Worm (Caenorhabditis elegans) whole organism, L1 larva: ENCODE measurements around the gene F17A9.5.

Experiments used
- C16A3.4 ChIP-seq: fragments of 150-350 bp; optimal IDR thresholded peaks from 2 replicates; lab custom pipeline; 2014; ENCODE audit warnings: missing biosample characterization, missing genetic modification characterization
- C34B4.2 ChIP-seq: sonication (generic microtip); optimal IDR thresholded peaks from 2 replicates; lab custom pipeline; 2017; ENCODE audit warnings: mild to moderate bottlenecking, missing genetic modification characterization, missing compliant biosample characterization
- F16B12.6 ChIP-seq: fragments of 150-350 bp; optimal IDR thresholded peaks from 2 replicates; lab custom pipeline; 2014; ENCODE audit warnings: missing biosample characterization, missing genetic modification characterization
- aly-2 ChIP-seq: fragments of 150-350 bp; optimal IDR thresholded peaks from 2 replicates; lab custom pipeline; 2014; ENCODE audit warnings: missing biosample characterization, missing genetic modification characterization
- blmp-1 ChIP-seq: fragments of 150-350 bp; optimal IDR thresholded peaks from 2 replicates; lab custom pipeline; 2014; ENCODE audit warnings: missing biosample characterization, missing genetic modification characterization
- ceh-63 ChIP-seq: fragments of 200-800 bp; sonication (Bioruptor generic); optimal IDR thresholded peaks from 2 replicates; lab custom pipeline; 2018; ENCODE audit warnings: mild to moderate bottlenecking, missing genetic modification characterization, missing compliant biosample characterization
- ceh-8 ChIP-seq: fragments of 200-800 bp; sonication (Bioruptor generic); optimal IDR thresholded peaks from 2 replicates; lab custom pipeline; 2018; ENCODE audit warnings: mild to moderate bottlenecking, missing genetic modification characterization, moderate library complexity, missing compliant biosample characterization
- ceh-82 ChIP-seq, 3 experiments: fragments of 150-350 bp in 1 of 3; sonication (generic microtip) in 2 of 3; optimal IDR thresholded peaks; 2 replicates each; lab custom pipeline; 2014 to 2017; ENCODE audit warnings: missing biosample characterization in 3 of 3, missing genetic modification characterization in 3 of 3
- ceh-88 ChIP-seq: fragments of 200-800 bp; sonication (Bioruptor generic); IDR thresholded peaks from 2 replicates; pipeline ENCODE4 v1.3.6; 2022; ENCODE audit warnings: missing genetic modification characterization, missing compliant biosample characterization
- dpl-1 ChIP-seq, 3 experiments: fragments of 150-350 bp in 2 of 3; sonication (generic microtip) in 1 of 3; optimal IDR thresholded peaks; 2 replicates each; lab custom pipeline; 2014 to 2017; ENCODE audit warnings: missing biosample characterization in 3 of 3, missing genetic modification characterization in 3 of 3, missing genetic modification reagents in 3 of 3
- dsc-1 ChIP-seq: sonication (generic microtip); optimal IDR thresholded peaks from 2 replicates; lab custom pipeline; 2016; ENCODE audit warnings: mild to moderate bottlenecking, missing genetic modification characterization, missing compliant biosample characterization
- efl-1 ChIP-seq, 4 experiments: fragments of 150-350 bp; optimal IDR thresholded peaks in 3 of 4; peaks in 1 of 4; 1 replicate in 1 of 4; 2 replicates in 3 of 4; lab custom pipeline; 2014; ENCODE audit warnings: missing biosample characterization in 2 of 4, missing genetic modification characterization in 2 of 4, missing genetic modification reagents in 2 of 4
- elt-3 ChIP-seq, 6 experiments: fragments of 150-350 bp in 1 of 6; sonication (generic microtip); optimal IDR thresholded peaks; 2 replicates each; lab custom pipeline; 2017 to 2018; ENCODE audit warnings: missing biosample characterization in 6 of 6, missing genetic modification characterization in 6 of 6, inconsistent platforms in 1 of 6
- ets-5 ChIP-seq: fragments of 200-800 bp; sonication (Bioruptor generic); IDR thresholded peaks from 2 replicates; pipeline ENCODE4 v1.3.6; 2022; ENCODE audit warnings: missing genetic modification characterization, missing compliant biosample characterization
- fkh-10 ChIP-seq: sonication (generic microtip); optimal IDR thresholded peaks from 2 replicates; lab custom pipeline; 2017; ENCODE audit warnings: missing biosample characterization, missing genetic modification reagents, missing genetic modification characterization
- fkh-4 ChIP-seq: sonication (generic microtip); optimal IDR thresholded peaks from 2 replicates; lab custom pipeline; 2016; ENCODE audit warnings: missing compliant biosample characterization, missing genetic modification characterization, borderline replicate concordance
- fkh-8 ChIP-seq: sonication (generic microtip); optimal IDR thresholded peaks from 2 replicates; lab custom pipeline; 2016; ENCODE audit warnings: mild to moderate bottlenecking, missing genetic modification characterization, missing compliant biosample characterization
- irx-1 ChIP-seq: sonication (generic microtip); optimal IDR thresholded peaks from 2 replicates; lab custom pipeline; 2016; ENCODE audit warnings: missing genetic modification characterization, missing compliant biosample characterization
- lin-13 ChIP-seq: fragments of 150-350 bp; optimal IDR thresholded peaks from 2 replicates; lab custom pipeline; 2014; ENCODE audit warnings: missing biosample characterization, missing genetic modification reagents, missing genetic modification characterization
- lin-14 ChIP-seq: fragments of 200-800 bp; sonication (Bioruptor generic); optimal IDR thresholded peaks from 2 replicates; lab custom pipeline; 2018; ENCODE audit warnings: mild to moderate bottlenecking, missing genetic modification characterization, moderate library complexity, missing compliant biosample characterization
- lir-3 ChIP-seq: sonication (generic microtip); optimal IDR thresholded peaks from 2 replicates; lab custom pipeline; 2016; ENCODE audit warnings: mild to moderate bottlenecking, missing genetic modification characterization, moderate library complexity, missing compliant biosample characterization; ENCODE audit not compliant: poor library complexity
- lsy-2 ChIP-seq, 2 experiments: fragments of 150-350 bp; optimal IDR thresholded peaks; 2 replicates each; lab custom pipeline; 2014; ENCODE audit warnings: missing biosample characterization in 2 of 2, missing genetic modification characterization in 2 of 2
- mdl-1 ChIP-seq, 2 experiments: fragments of 150-350 bp; optimal IDR thresholded peaks; 2 replicates each; lab custom pipeline; 2014 to 2017; ENCODE audit warnings: missing biosample characterization in 2 of 2, missing genetic modification characterization in 2 of 2, inconsistent platforms in 1 of 2
- mef-2 ChIP-seq: fragments of 150-350 bp; optimal IDR thresholded peaks from 2 replicates; lab custom pipeline; 2014; ENCODE audit warnings: missing biosample characterization, missing genetic modification characterization
- nhr-19 ChIP-seq: fragments of 200-800 bp; sonication (Bioruptor generic); conservative IDR thresholded peaks from 2 replicates; pipeline ENCODE4 v1.3.6; 2022; ENCODE audit warnings: missing genetic modification characterization, missing compliant biosample characterization
- nhr-28 ChIP-seq: fragments of 150-350 bp; optimal IDR thresholded peaks from 2 replicates; lab custom pipeline; 2014; ENCODE audit warnings: missing biosample characterization, missing genetic modification characterization
- nhr-47 ChIP-seq: sonication (generic microtip); optimal IDR thresholded peaks from 2 replicates; lab custom pipeline; 2016; ENCODE audit warnings: mild to moderate bottlenecking, missing genetic modification characterization, moderate library complexity, missing compliant biosample characterization
- nhr-77 ChIP-seq: fragments of 150-350 bp; optimal IDR thresholded peaks from 2 replicates; lab custom pipeline; 2014; ENCODE audit warnings: missing biosample characterization, missing genetic modification characterization
- nhr-84 ChIP-seq: sonication (generic microtip); optimal IDR thresholded peaks from 2 replicates; lab custom pipeline; 2017; ENCODE audit warnings: missing biosample characterization, missing genetic modification characterization
- nhr-90 ChIP-seq: sonication (generic microtip); optimal IDR thresholded peaks from 2 replicates; lab custom pipeline; 2016; ENCODE audit warnings: mild to moderate bottlenecking, missing genetic modification characterization, missing compliant biosample characterization; ENCODE audit not compliant: poor library complexity
- pax-3 ChIP-seq: fragments of 200-800 bp; sonication (Bioruptor generic); optimal IDR thresholded peaks from 2 replicates; lab custom pipeline; 2018; ENCODE audit warnings: mild to moderate bottlenecking, missing genetic modification characterization, moderate library complexity, missing compliant biosample characterization
- rnt-1 ChIP-seq: sonication (generic microtip); optimal IDR thresholded peaks from 2 replicates; lab custom pipeline; 2016; ENCODE audit warnings: mild to moderate bottlenecking, missing genetic modification characterization, moderate library complexity, missing compliant biosample characterization
- skn-1 ChIP-seq: fragments of 150-350 bp; optimal IDR thresholded peaks from 2 replicates; lab custom pipeline; 2014; ENCODE audit warnings: missing biosample characterization, missing genetic modification characterization
- snu-23 ChIP-seq: sonication (generic microtip); optimal IDR thresholded peaks from 2 replicates; lab custom pipeline; 2016; ENCODE audit warnings: missing genetic modification characterization, missing compliant biosample characterization
- sox-4 ChIP-seq: sonication (generic microtip); optimal IDR thresholded peaks from 2 replicates; lab custom pipeline; 2016; ENCODE audit warnings: missing genetic modification characterization, missing compliant biosample characterization
- sptf-1 ChIP-seq: fragments of 150-350 bp; optimal IDR thresholded peaks from 2 replicates; lab custom pipeline; 2014; ENCODE audit warnings: missing biosample characterization, missing genetic modification characterization
- swsn-7 ChIP-seq: sonication (generic microtip); optimal IDR thresholded peaks from 2 replicates; lab custom pipeline; 2016; ENCODE audit warnings: missing genetic modification characterization, missing compliant biosample characterization
- tlp-1 ChIP-seq: fragments of 150-350 bp; optimal IDR thresholded peaks from 2 replicates; lab custom pipeline; 2014; ENCODE audit warnings: missing biosample characterization, missing genetic modification characterization
- unc-62 ChIP-seq: fragments of 150-350 bp; optimal IDR thresholded peaks from 2 replicates; lab custom pipeline; 2014; ENCODE audit warnings: missing biosample characterization, missing genetic modification reagents, missing genetic modification characterization
- unc-86 ChIP-seq: sonication (generic microtip); optimal IDR thresholded peaks from 2 replicates; lab custom pipeline; 2016; ENCODE audit warnings: missing genetic modification characterization, missing compliant biosample characterization
- unc-98 ChIP-seq: fragments of 200-800 bp; sonication (Bioruptor generic); IDR thresholded peaks from 2 replicates; pipeline ENCODE4 v1.3.6; 2022; ENCODE audit warnings: missing genetic modification characterization, missing compliant biosample characterization
- xbp-1 ChIP-seq: sonication (generic microtip); optimal IDR thresholded peaks from 2 replicates; lab custom pipeline; 2016; ENCODE audit warnings: missing genetic modification characterization, missing compliant biosample characterization
- zag-1 ChIP-seq: fragments of 150-350 bp; optimal IDR thresholded peaks from 2 replicates; lab custom pipeline; 2014; ENCODE audit warnings: missing biosample characterization, missing genetic modification characterization
- ztf-11 ChIP-seq, 2 experiments: sonication (generic microtip); optimal IDR thresholded peaks; 2 replicates each; lab custom pipeline; 2016 to 2017; ENCODE audit warnings: missing genetic modification characterization in 2 of 2, missing biosample characterization in 1 of 2, missing compliant biosample characterization in 1 of 2

Gene F17A9.5

DNA sequence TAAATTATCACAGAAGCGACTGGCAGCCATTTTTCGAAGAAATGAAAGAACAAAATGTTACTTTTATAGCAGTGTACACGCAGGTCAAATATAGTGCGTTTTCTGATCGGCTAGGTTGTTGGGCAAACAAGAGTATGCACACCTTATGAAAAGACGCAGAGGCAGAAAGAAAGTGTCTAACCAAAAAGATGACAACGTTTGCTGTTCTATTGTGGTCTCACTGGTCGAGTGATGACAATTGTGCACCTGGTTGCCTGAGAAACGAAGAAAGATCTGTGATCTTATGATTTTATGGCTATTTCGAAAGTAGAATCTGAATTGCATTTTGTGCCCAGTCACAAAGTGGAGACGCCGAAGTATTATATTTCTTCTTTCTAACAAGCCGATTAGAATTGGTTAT, 2.3 kb downstream of the F17A9.5 start, which contains the start of gene F17A9.4 (continued):
- no peak for TF ChIP-seq ets-5 (GFP tag; lab: Robert Waterston, UW)
- no peak for TF ChIP-seq lir-3 (tag; lab: Kevin White, UChicago)
- no peak for TF ChIP-seq ceh-88 (GFP tag; lab: Robert Waterston, UW)
- no peak for TF ChIP-seq unc-62 (GFP tag; lab: Kevin White, UChicago)
- TF ChIP-seq xbp-1 (tag; lab: Kevin White, UChicago): peak; percentile 49
- TF ChIP-seq fkh-4 (tag; lab: Kevin White, UChicago): no peak
- TF ChIP-seq rnt-1 (tag; lab: Kevin White, UChicago): no peak
- TF ChIP-seq unc-98: no peak
- no peak for TF ChIP-seq fkh-10 (GFP tag; lab: Kevin White, UChicago)
- TF ChIP-seq ceh-82 (tag; optimal IDR thresholded peaks at IDR 0.05; lab: Kevin White, UChicago): no peak
- no peak for TF ChIP-seq pax-3 (tag; lab: Kevin White, UChicago)
- peak; percentile 0 for TF ChIP-seq nhr-77 (tag; lab: Kevin White, UChicago)
- no peak for TF ChIP-seq ztf-11 (tag; optimal IDR thresholded peaks at IDR 0.05; lab: Kevin White, UChicago)
- TF ChIP-seq blmp-1 (tag; lab: Kevin White, UChicago): peak; percentile 44
- no peak for TF ChIP-seq aly-2
- TF ChIP-seq irx-1 (tag; lab: Kevin White, UChicago): no peak
- TF ChIP-seq lin-14 (GFP tag; lab: Kevin White, UChicago): peak; percentile 70
- peak; percentile 74 for TF ChIP-seq fkh-8 (tag; lab: Kevin White, UChicago)
- no peak for TF ChIP-seq tlp-1
- TF ChIP-seq nhr-19 (GFP tag; lab: Robert Waterston, UW): no peak; the same call in 1 of the 2 replicates
- TF ChIP-seq C34B4.2 (tag; lab: Kevin White, UChicago): no peak
- peak; percentile 23 for TF ChIP-seq snu-23 (GFP tag; lab: Kevin White, UChicago)
- TF ChIP-seq sox-4: no peak
- no peak for TF ChIP-seq nhr-28 (tag; lab: Kevin White, UChicago)
- no peak for TF ChIP-seq zag-1 (tag; lab: Kevin White, UChicago)
- no peak for TF ChIP-seq ceh-8
- TF ChIP-seq swsn-7 (tag; lab: Kevin White, UChicago): no peak
- no peak for TF ChIP-seq F16B12.6 (tag; lab: Kevin White, UChicago)
- TF ChIP-seq mdl-1 (tag; optimal IDR thresholded peaks at IDR 0.05; lab: Kevin White, UChicago): no peak
- TF ChIP-seq dpl-1 (GFP tag; optimal IDR thresholded peaks at IDR 0.05; lab: Kevin White, UChicago): peak in 1 of 3 experiments; percentile 2
- peak; percentile 22 to 34 for TF ChIP-seq efl-1 (optimal IDR thresholded peaks at IDR 0.05; lab: Kevin White, UChicago)
- no peak for TF ChIP-seq efl-1 (GFP tag; optimal IDR thresholded peaks at IDR 0.05 in 1 of 2; lab: Kevin White, UChicago)
- TF ChIP-seq nhr-47 (tag; lab: Kevin White, UChicago): peak; percentile 45
- no peak for TF ChIP-seq unc-86
- TF ChIP-seq C16A3.4 (tag; lab: Kevin White, UChicago): no peak
- TF ChIP-seq nhr-84 (tag; lab: Kevin White, UChicago): no peak
- no peak for TF ChIP-seq sptf-1
- TF ChIP-seq skn-1 (tag; lab: Kevin White, UChicago): peak; percentile 93
- TF ChIP-seq ceh-63 (GFP tag; lab: Kevin White, UChicago): no peak
- TF ChIP-seq lsy-2 (tag; optimal IDR thresholded peaks at IDR 0.05; lab: Kevin White, UChicago): peak in 1 of 2 experiments; percentile 30
- TF ChIP-seq mef-2 (tag; lab: Kevin White, UChicago): no peak
- TF ChIP-seq elt-3 (tag; optimal IDR thresholded peaks at IDR 0.05; lab: Kevin White, UChicago): no peak
- no peak for TF ChIP-seq lin-13 (GFP tag; lab: Kevin White, UChicago)
- no peak for TF ChIP-seq dsc-1 (tag; lab: Kevin White, UChicago)
- TF ChIP-seq nhr-90 (tag; lab: Kevin White, UChicago): no peak
